Fruit fly (Drosophila melanogaster) whole organism, embryonic: ENCODE results near the gene CG13039.

Source experiments
- CG13424 ChIP-seq: fragments of 200-800 bp; sonication (Bioruptor generic); optimal IDR thresholded peaks from 2 replicates; lab custom pipeline; 2019; ENCODE audit warnings: missing biosample characterization, mild to moderate bottlenecking, missing genetic modification characterization, moderate library complexity
- CG14710 ChIP-seq: fragments of 200-800 bp; sonication (Bioruptor generic); optimal IDR thresholded peaks from 3 replicates; lab custom pipeline; 2019; ENCODE audit warnings: missing biosample characterization, mild to moderate bottlenecking, missing genetic modification characterization, moderate library complexity
- CG17385 ChIP-seq: fragments of 200-800 bp; sonication (Bioruptor generic); optimal IDR thresholded peaks from 3 replicates; lab custom pipeline; 2018; ENCODE audit warnings: missing biosample characterization, mild to moderate bottlenecking, missing genetic modification characterization
- CG2678 ChIP-seq: fragments of 200-800 bp; sonication (Bioruptor generic); optimal IDR thresholded peaks from 3 replicates; lab custom pipeline; 2019; ENCODE audit warnings: missing biosample characterization, mild to moderate bottlenecking, missing genetic modification characterization, moderate library complexity
- CG6175 ChIP-seq: fragments of 200-800 bp; sonication (Bioruptor generic); IDR thresholded peaks from 3 replicates; pipeline ENCODE4 v1.3.6; 2022; ENCODE audit warnings: missing biosample characterization, missing genetic modification characterization
- Hmx ChIP-seq: fragments of 200-800 bp; sonication (Bioruptor generic); optimal IDR thresholded peaks from 2 replicates; lab custom pipeline; 2016; ENCODE audit warnings: missing biosample characterization, missing genetic modification characterization
- Nf-YB ChIP-seq: fragments of 200-800 bp; sonication (Bioruptor generic); optimal IDR thresholded peaks from 3 replicates; lab custom pipeline; 2019; ENCODE audit warnings: missing biosample characterization, mild to moderate bottlenecking, missing genetic modification characterization, moderate library complexity
- ase ChIP-seq: fragments of 200-800 bp; sonication (Bioruptor generic); IDR thresholded peaks from 3 replicates; pipeline ENCODE4 v1.3.6; 2022; ENCODE audit warnings: missing biosample characterization, missing genetic modification characterization
- crp ChIP-seq, 2 experiments: fragments of 200-800 bp; sonication (Bioruptor generic); optimal IDR thresholded peaks; 2 replicates in 1 of 2; 3 replicates in 1 of 2; lab custom pipeline; 2017; ENCODE audit warnings: missing biosample characterization in 2 of 2, missing genetic modification characterization in 2 of 2, mild to moderate bottlenecking in 1 of 2, moderate library complexity in 1 of 2
- gem ChIP-seq: fragments of 200-800 bp; sonication (Bioruptor generic); optimal IDR thresholded peaks from 2 replicates; lab custom pipeline; 2019; ENCODE audit warnings: missing biosample characterization, mild to moderate bottlenecking, missing genetic modification characterization, moderate library complexity
- tna ChIP-seq: fragments of 200-800 bp; sonication (Bioruptor generic); IDR thresholded peaks from 2 replicates; pipeline ENCODE4 v1.3.6; 2022; ENCODE audit warnings: missing biosample characterization, missing genetic modification characterization; ENCODE audit not compliant: partially characterized antibody
- usp ChIP-seq: fragments of >200 bp; optimal IDR thresholded peaks from 2 replicates; lab custom pipeline; 2017; ENCODE audit warnings: missing biosample characterization, missing genetic modification characterization

- TF ChIP-seq crp (GFP tag; optimal IDR thresholded peaks at IDR 0.05; lab: Kevin White, UChicago), result no peak
- TF ChIP-seq ase (GFP tag; lab: Robert Waterston, UW), result no peak
- TF ChIP-seq CG13424 (tag; lab: Kevin White, UChicago), result no peak
- TF ChIP-seq Nf-YB (GFP tag; lab: Kevin White, UChicago), result no peak
- TF ChIP-seq usp (GFP tag; lab: Kevin White, UChicago), result no peak
- TF ChIP-seq CG14710 (tag; lab: Kevin White, UChicago), result no peak
- TF ChIP-seq tna (GFP tag; lab: Robert Waterston, UW), result no peak
- TF ChIP-seq CG6175 (GFP tag; lab: Robert Waterston, UW), result no peak
- no peak for TF ChIP-seq CG17385 (GFP tag; lab: Kevin White, UChicago)
- TF ChIP-seq CG2678, result no peak
- no peak for TF ChIP-seq Hmx
- TF ChIP-seq gem (tag; lab: Kevin White, UChicago), result no peak
Measured at dm6 chr3L:16367240-16367639, 40.7 kb upstream of the CG13039 start, which contains the start of gene Cpr72Ec.
